Fruit fly (Drosophila melanogaster) whole organism, embryonic: ENCODE data around the gene Rdh.

ENCODE experiments used
- Abd-B ChIP-seq: fragments of 200-800 bp; sonication (Bioruptor generic); optimal IDR thresholded peaks from 2 replicates; lab custom pipeline; 2018; ENCODE audit warnings: missing biosample characterization, mild to moderate bottlenecking, missing genetic modification characterization, moderate library complexity
- B-H1 ChIP-seq: fragments of 200-800 bp; sonication (Bioruptor generic); IDR thresholded peaks from 3 replicates; pipeline ENCODE4 v1.3.6; 2022; ENCODE audit warnings: missing biosample characterization, missing genetic modification characterization
- BtbVII ChIP-seq: fragments of 200-800 bp; sonication (Bioruptor generic); optimal IDR thresholded peaks from 3 replicates; lab custom pipeline; 2017; ENCODE audit warnings: missing biosample characterization, mild to moderate bottlenecking, missing genetic modification characterization
- CG10209 ChIP-seq: fragments of 200-800 bp; sonication (Bioruptor generic); optimal IDR thresholded peaks from 3 replicates; lab custom pipeline; 2017; ENCODE audit warnings: missing biosample characterization, mild to moderate bottlenecking, missing genetic modification characterization, missing genetic modification reagents
- CG10321 ChIP-seq: fragments of 200-800 bp; sonication (Bioruptor generic); IDR thresholded peaks from 2 replicates; pipeline ENCODE4 v1.3.6; 2022; ENCODE audit warnings: missing biosample characterization, missing genetic modification characterization
- CG10366 ChIP-seq: fragments of 200-800 bp; sonication (Bioruptor generic); IDR thresholded peaks from 2 replicates; pipeline ENCODE4 v1.3.6; 2022; ENCODE audit warnings: missing biosample characterization, missing genetic modification characterization
- CG10431 ChIP-seq: fragments of 200-800 bp; sonication (Bioruptor generic); optimal IDR thresholded peaks from 3 replicates; lab custom pipeline; 2018; ENCODE audit warnings: missing biosample characterization, mild to moderate bottlenecking, missing genetic modification characterization
- CG11398 ChIP-seq: fragments of 200-800 bp; sonication (Bioruptor generic); optimal IDR thresholded peaks from 2 replicates; lab custom pipeline; 2016; ENCODE audit warnings: missing biosample characterization, missing genetic modification characterization
- CG12219 ChIP-seq: fragments of 200-800 bp; sonication (Bioruptor generic); optimal IDR thresholded peaks from 3 replicates; lab custom pipeline; 2018; ENCODE audit warnings: missing biosample characterization, mild to moderate bottlenecking, missing genetic modification characterization
- CG15601 ChIP-seq: fragments of 200-800 bp; sonication (Bioruptor generic); optimal IDR thresholded peaks from 3 replicates; lab custom pipeline; 2019; ENCODE audit warnings: missing biosample characterization, mild to moderate bottlenecking, missing genetic modification characterization, moderate library complexity
- CG18011 ChIP-seq: fragments of 200-800 bp; sonication (Bioruptor generic); optimal IDR thresholded peaks from 2 replicates; lab custom pipeline; 2017; ENCODE audit warnings: missing biosample characterization, missing genetic modification characterization, mild to moderate bottlenecking, moderate library complexity, missing genotype
- CG2120 ChIP-seq: fragments of 200-800 bp; sonication (Bioruptor generic); optimal IDR thresholded peaks from 3 replicates; lab custom pipeline; 2016; ENCODE audit warnings: missing biosample characterization, missing genetic modification characterization
- CG30403 ChIP-seq: fragments of 200-800 bp; sonication (Bioruptor generic); optimal IDR thresholded peaks from 3 replicates; lab custom pipeline; 2016; ENCODE audit warnings: missing biosample characterization, missing genetic modification characterization
- CG31388 ChIP-seq: fragments of 200-800 bp; sonication (Bioruptor generic); optimal IDR thresholded peaks from 2 replicates; lab custom pipeline; 2016; ENCODE audit warnings: missing biosample characterization, missing genetic modification characterization
- CG32767 ChIP-seq: fragments of 200-800 bp; sonication (Bioruptor generic); IDR thresholded peaks from 2 replicates; pipeline ENCODE4 v1.3.6; 2022; ENCODE audit warnings: missing biosample characterization, missing genetic modification characterization
- CG43689 ChIP-seq: fragments of 200-800 bp; sonication (Bioruptor generic); IDR thresholded peaks from 2 replicates; pipeline ENCODE4 v1.3.6; 2022; ENCODE audit warnings: missing biosample characterization, missing genetic modification characterization
- CG4404 ChIP-seq: fragments of 200-800 bp; sonication (Bioruptor generic); IDR thresholded peaks from 2 replicates; pipeline ENCODE4 v1.3.6; 2022; ENCODE audit warnings: missing biosample characterization, missing genetic modification characterization
- CG4820 ChIP-seq: fragments of 200-800 bp; sonication (Bioruptor generic); optimal IDR thresholded peaks from 3 replicates; lab custom pipeline; 2016; ENCODE audit warnings: missing biosample characterization, missing genetic modification characterization
- CG5245 ChIP-seq: fragments of 200-800 bp; sonication (Bioruptor generic); optimal IDR thresholded peaks from 3 replicates; lab custom pipeline; 2016; ENCODE audit warnings: missing biosample characterization, missing genetic modification characterization
- CG6175 ChIP-seq: fragments of 200-800 bp; sonication (Bioruptor generic); IDR thresholded peaks from 3 replicates; pipeline ENCODE4 v1.3.6; 2022; ENCODE audit warnings: missing biosample characterization, missing genetic modification characterization
- CG7372 ChIP-seq: fragments of 200-800 bp; sonication (Bioruptor generic); IDR thresholded peaks from 2 replicates; pipeline ENCODE4 v1.3.6; 2022; ENCODE audit warnings: missing biosample characterization, missing genetic modification characterization
- CG8290 ChIP-seq, 3 experiments: fragments of 200-800 bp; sonication (Bioruptor generic); optimal IDR thresholded peaks; 2 replicates each; lab custom pipeline; 2016 to 2019; ENCODE audit warnings: missing biosample characterization in 3 of 3, missing genetic modification characterization in 3 of 3, mild to moderate bottlenecking in 2 of 3, moderate library complexity in 1 of 3
- CG8388 ChIP-seq: fragments of 200-800 bp; sonication (Bioruptor generic); optimal IDR thresholded peaks from 2 replicates; lab custom pipeline; 2019; ENCODE audit warnings: missing biosample characterization, mild to moderate bottlenecking, missing genetic modification characterization, moderate library complexity
- CrebB ChIP-seq: fragments of 200-800 bp; sonication (Bioruptor generic); optimal IDR thresholded peaks from 3 replicates; lab custom pipeline; 2018; ENCODE audit warnings: missing biosample characterization, mild to moderate bottlenecking, missing genetic modification characterization
- Dek ChIP-seq: fragments of 200-800 bp; sonication (Bioruptor generic); optimal IDR thresholded peaks from 3 replicates; lab custom pipeline; 2019; ENCODE audit warnings: missing biosample characterization, mild to moderate bottlenecking, missing genetic modification characterization, moderate library complexity
- Doc2 ChIP-seq: fragments of 200-800 bp; sonication (Bioruptor generic); IDR thresholded peaks from 2 replicates; pipeline ENCODE4 v1.3.6; 2022; ENCODE audit warnings: missing biosample characterization, missing genetic modification characterization
- HHEX ChIP-seq: fragments of 200-800 bp; sonication (Bioruptor generic); optimal IDR thresholded peaks from 3 replicates; lab custom pipeline; 2017; ENCODE audit warnings: missing biosample characterization, mild to moderate bottlenecking, missing genetic modification characterization, missing genetic modification reagents
- Hr51 ChIP-seq, 2 experiments: fragments of 200-800 bp; sonication (Bioruptor generic); optimal IDR thresholded peaks; 2 replicates in 1 of 2; 3 replicates in 1 of 2; lab custom pipeline; 2016 to 2018; ENCODE audit warnings: missing biosample characterization in 2 of 2, missing genetic modification characterization in 2 of 2, mild to moderate bottlenecking in 1 of 2, moderate library complexity in 1 of 2
- Jarid2 ChIP-seq: fragments of 200-800 bp; sonication (Bioruptor generic); optimal IDR thresholded peaks from 3 replicates; lab custom pipeline; 2017; ENCODE audit warnings: mild to moderate bottlenecking, missing biosample characterization, missing genetic modification reagents, missing genetic modification characterization
- Lpt ChIP-seq: fragments of >200 bp; optimal IDR thresholded peaks from 2 replicates; lab custom pipeline; 2018; ENCODE audit warnings: missing biosample characterization, missing genetic modification characterization
- Sox102F ChIP-seq: fragments of 200-800 bp; sonication (Bioruptor generic); optimal IDR thresholded peaks from 2 replicates; lab custom pipeline; 2018; ENCODE audit warnings: missing biosample characterization, mild to moderate bottlenecking, missing genetic modification characterization, moderate library complexity
- ase ChIP-seq: fragments of 200-800 bp; sonication (Bioruptor generic); IDR thresholded peaks from 3 replicates; pipeline ENCODE4 v1.3.6; 2022; ENCODE audit warnings: missing biosample characterization, missing genetic modification characterization
- bsh ChIP-seq, 2 experiments: fragments of 200-800 bp; sonication (Bioruptor generic); optimal IDR thresholded peaks; 2 replicates each; lab custom pipeline; 2017 to 2018; ENCODE audit warnings: mild to moderate bottlenecking in 2 of 2, missing biosample characterization in 2 of 2, missing genetic modification characterization in 2 of 2, moderate library complexity in 1 of 2
- dmrt11E ChIP-seq: fragments of 200-800 bp; sonication (Bioruptor generic); optimal IDR thresholded peaks from 3 replicates; lab custom pipeline; 2018; ENCODE audit warnings: missing biosample characterization, mild to moderate bottlenecking, missing genetic modification characterization, moderate library complexity
- eve ChIP-seq, 2 experiments: fragments of >200 bp; optimal IDR thresholded peaks; 2 replicates each; lab custom pipeline; 2017; ENCODE audit warnings: missing biosample characterization in 2 of 2, missing genetic modification characterization in 2 of 2
- fd102C ChIP-seq: fragments of 200-800 bp; sonication (Bioruptor generic); optimal IDR thresholded peaks from 2 replicates; lab custom pipeline; 2018; ENCODE audit warnings: missing biosample characterization, mild to moderate bottlenecking, missing genetic modification characterization, moderate library complexity
- gsb ChIP-seq: fragments of 200-800 bp; sonication (Bioruptor generic); IDR thresholded peaks from 2 replicates; pipeline ENCODE4 v1.3.6; 2022; ENCODE audit warnings: missing biosample characterization, missing genetic modification characterization
- lola ChIP-seq, 3 experiments: fragments of >200 bp in 2 of 3; fragments of 200-800 bp in 1 of 3; sonication (Bioruptor generic) in 1 of 3; optimal IDR thresholded peaks; 2 replicates each; lab custom pipeline; 2017 to 2019; ENCODE audit warnings: missing biosample characterization in 3 of 3, missing genetic modification characterization in 3 of 3, mild to moderate bottlenecking in 1 of 3, moderate library complexity in 1 of 3
- oc ChIP-seq: fragments of 200-800 bp; sonication (Bioruptor generic); optimal IDR thresholded peaks from 2 replicates; lab custom pipeline; 2018; ENCODE audit warnings: missing biosample characterization, mild to moderate bottlenecking, missing genetic modification characterization, moderate library complexity
- odd ChIP-seq: fragments of 200-800 bp; sonication (Bioruptor generic); optimal IDR thresholded peaks from 2 replicates; lab custom pipeline; 2017; ENCODE audit warnings: missing biosample characterization, mild to moderate bottlenecking, missing genetic modification characterization
- phol ChIP-seq: fragments of 200-800 bp; sonication (Bioruptor generic); optimal IDR thresholded peaks from 3 replicates; lab custom pipeline; 2018; ENCODE audit warnings: missing biosample characterization, mild to moderate bottlenecking, missing genetic modification characterization, moderate library complexity
- pum ChIP-seq: fragments of 200-800 bp; sonication (Bioruptor generic); optimal IDR thresholded peaks from 2 replicates; lab custom pipeline; 2016; ENCODE audit warnings: missing biosample characterization, missing genetic modification characterization
- repo ChIP-seq: fragments of 200-800 bp; sonication (Bioruptor generic); optimal IDR thresholded peaks from 2 replicates; lab custom pipeline; 2016; ENCODE audit warnings: missing biosample characterization, missing genetic modification characterization
- sna ChIP-seq: fragments of 200-800 bp; sonication (Bioruptor generic); IDR thresholded peaks from 2 replicates; pipeline ENCODE4 v1.3.6; 2022; ENCODE audit warnings: missing biosample characterization, missing genetic modification characterization; ENCODE audit not compliant: partially characterized antibody
- sob ChIP-seq: fragments of 200-800 bp; sonication (Bioruptor generic); IDR thresholded peaks from 2 replicates; pipeline ENCODE4 v1.3.6; 2022; ENCODE audit warnings: missing biosample characterization, missing genetic modification characterization
- stc ChIP-seq: fragments of 200-800 bp; sonication (Bioruptor generic); IDR thresholded peaks from 2 replicates; pipeline ENCODE4 v1.3.6; 2022; ENCODE audit warnings: missing biosample characterization, missing genetic modification characterization
- unc-4 ChIP-seq: fragments of 200-800 bp; sonication (Bioruptor generic); IDR thresholded peaks from 2 replicates; pipeline ENCODE4 v1.3.6; 2022; ENCODE audit warnings: missing biosample characterization, missing genetic modification characterization; ENCODE audit not compliant: partially characterized antibody
- vvl ChIP-seq: fragments of 200-800 bp; sonication (Bioruptor generic); IDR thresholded peaks from 2 replicates; pipeline ENCODE4 v1.3.6; 2022; ENCODE audit warnings: missing biosample characterization, missing genetic modification characterization

The Rdh gene

dm6 chr3L:3855194-3855980 lies 30.1 kb downstream of the Rdh start:
- TF ChIP-seq stc (GFP tag; lab: Robert Waterston, UW) = peak; percentile 50; the same call in 1 of the 2 replicates
- peak; percentile 63 for TF ChIP-seq fd102C (GFP tag; lab: Kevin White, UChicago)
- peak in 1 of 3 experiments; percentile 84 for TF ChIP-seq lola (GFP tag; optimal IDR thresholded peaks at IDR 0.05; lab: Kevin White, UChicago)
- TF ChIP-seq Doc2 = no peak
- TF ChIP-seq Jarid2 (GFP tag; lab: Kevin White, UChicago) = peak; percentile 11
- TF ChIP-seq bsh (GFP tag; optimal IDR thresholded peaks at IDR 0.05; lab: Kevin White, UChicago) = peak in 1 of 2 experiments; percentile 82
- TF ChIP-seq CG31388 (GFP tag; lab: Kevin White, UChicago) = no peak
- no peak for TF ChIP-seq unc-4 (GFP tag; lab: Robert Waterston, UW)
- TF ChIP-seq CrebB = no peak
- peak; percentile 20; the same call in 1 of the 2 replicates for TF ChIP-seq CG10366 (GFP tag; lab: Robert Waterston, UW)
- peak; percentile 90 for TF ChIP-seq dmrt11E (tag; lab: Kevin White, UChicago)
- TF ChIP-seq CG4820 (GFP tag; lab: Kevin White, UChicago) = peak; percentile 43
- TF ChIP-seq CG8388 (GFP tag; lab: Kevin White, UChicago) = peak; percentile 68
- TF ChIP-seq CG5245 (GFP tag; lab: Kevin White, UChicago) = peak; percentile 2
- TF ChIP-seq repo (GFP tag; lab: Kevin White, UChicago) = no peak
- no peak for TF ChIP-seq B-H1 (GFP tag; lab: Robert Waterston, UW)
- TF ChIP-seq CG10209 (GFP tag; lab: Kevin White, UChicago) = peak; percentile 56
- no peak for TF ChIP-seq HHEX (GFP tag; lab: Kevin White, UChicago)
- TF ChIP-seq Lpt (GFP tag; lab: Kevin White, UChicago) = no peak
- peak; percentile 27 for TF ChIP-seq CG12219 (GFP tag; lab: Kevin White, UChicago)
- TF ChIP-seq CG10431 (GFP tag; lab: Kevin White, UChicago) = peak; percentile 13
- TF ChIP-seq CG32767 (GFP tag; lab: Robert Waterston, UW) = no peak
- TF ChIP-seq CG15601 (tag; lab: Kevin White, UChicago) = peak; percentile 59
- peak; percentile 9 for TF ChIP-seq CG8290 (GFP tag; optimal IDR thresholded peaks at IDR 0.05; lab: Kevin White, UChicago)
- TF ChIP-seq CG8290 (tag; optimal IDR thresholded peaks at IDR 0.05; lab: Kevin White, UChicago) = no peak
- TF ChIP-seq CG10321 (GFP tag; lab: Robert Waterston, UW) = no peak
- no peak for TF ChIP-seq CG2120
- no peak for TF ChIP-seq CG6175 (GFP tag; lab: Robert Waterston, UW)
- TF ChIP-seq CG43689 (GFP tag; lab: Robert Waterston, UW) = no peak
- TF ChIP-seq CG18011 (GFP tag; lab: Kevin White, UChicago) = no peak
- peak in 1 of 2 experiments; percentile 56 for TF ChIP-seq Hr51 (GFP tag; optimal IDR thresholded peaks at IDR 0.05; lab: Kevin White, UChicago)
- peak; percentile 42 for TF ChIP-seq Abd-B (GFP tag; lab: Kevin White, UChicago)
- TF ChIP-seq eve (GFP tag; optimal IDR thresholded peaks at IDR 0.05; lab: Kevin White, UChicago) = peak in 1 of 2 experiments; percentile 65
- no peak for TF ChIP-seq sna (GFP tag; lab: Robert Waterston, UW)
- TF ChIP-seq sob (GFP tag; lab: Robert Waterston, UW) = no peak
- peak; percentile 63 for TF ChIP-seq phol (tag; lab: Kevin White, UChicago)
- peak; percentile 73 for TF ChIP-seq vvl (GFP tag; lab: Robert Waterston, UW)
- peak; percentile 19 for TF ChIP-seq odd (GFP tag; lab: Kevin White, UChicago)
- no peak for TF ChIP-seq gsb (GFP tag; lab: Robert Waterston, UW)
- TF ChIP-seq Sox102F (GFP tag; lab: Kevin White, UChicago) = peak; percentile 60
- TF ChIP-seq CG7372 (GFP tag; lab: Robert Waterston, UW) = 0 out of 2 replicates have a peak, but pooled peaks have one; percentile 11
- TF ChIP-seq CG11398 = no peak
- no peak for TF ChIP-seq BtbVII
- TF ChIP-seq CG4404 (GFP tag; lab: Robert Waterston, UW) = peak; percentile 66
- no peak for TF ChIP-seq ase (GFP tag; lab: Robert Waterston, UW)
- TF ChIP-seq Dek (tag; lab: Kevin White, UChicago) = no peak
- no peak for TF ChIP-seq pum (GFP tag; lab: Kevin White, UChicago)
- peak; percentile 47 for TF ChIP-seq CG30403 (GFP tag; lab: Kevin White, UChicago)
- TF ChIP-seq oc (tag; lab: Kevin White, UChicago) = peak; percentile 61
